Worm (Caenorhabditis elegans) whole organism, L3 larva: ENCODE measurements around the gene F08H9.2.

Experiments used
- ama-1 ChIP-seq: fragments of 150-350 bp; optimal IDR thresholded peaks from 2 replicates; lab custom pipeline; 2018
- fos-1 ChIP-seq: fragments of 150-350 bp; optimal IDR thresholded peaks from 2 replicates; lab custom pipeline; 2014; ENCODE audit warnings: missing biosample characterization, missing genetic modification characterization
- nhr-12 ChIP-seq: fragments of 150-350 bp; optimal IDR thresholded peaks from 2 replicates; lab custom pipeline; 2014; ENCODE audit warnings: missing biosample characterization, missing genetic modification characterization
- pha-4 ChIP-seq: fragments of 150-350 bp; optimal IDR thresholded peaks from 2 replicates; lab custom pipeline; 2014; ENCODE audit warnings: missing biosample characterization, missing genetic modification reagents, missing genetic modification characterization
- snpc-4 ChIP-seq: fragments of 150-350 bp; optimal IDR thresholded peaks from 2 replicates; lab custom pipeline; 2014; ENCODE audit warnings: missing biosample characterization, missing genetic modification characterization
- zag-1 ChIP-seq: fragments of 150-350 bp; optimal IDR thresholded peaks from 2 replicates; lab custom pipeline; 2014; ENCODE audit warnings: missing biosample characterization, missing genetic modification characterization

DNA sequence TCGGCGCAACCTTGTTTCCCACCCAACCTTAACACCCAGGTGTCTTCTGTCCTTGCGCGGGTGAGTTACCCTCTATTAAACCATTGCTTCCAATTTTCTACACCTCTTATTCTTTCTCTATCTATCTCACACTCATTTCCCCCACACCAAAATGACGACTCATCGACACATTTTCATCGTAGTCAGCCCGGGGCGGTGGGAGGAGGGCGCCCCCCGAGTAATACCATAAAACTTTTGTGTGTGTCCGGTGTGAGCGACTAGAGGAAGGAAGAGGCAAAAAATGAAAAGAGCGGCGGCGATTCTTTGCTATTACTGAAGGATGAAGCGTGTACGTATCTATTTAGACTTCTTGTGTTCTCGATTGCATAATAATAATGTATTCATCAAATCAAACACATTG lies 44.3 kb downstream of the F08H9.2 start:
- TF ChIP-seq ama-1 (lab: Kevin White, UChicago) (no peak), snpc-4 (tag; lab: Kevin White, UChicago) (no peak), fos-1 (tag; lab: Kevin White, UChicago) (no peak), nhr-12 (tag; lab: Kevin White, UChicago) (no peak), zag-1 (no peak), pha-4 (tag; lab: Kevin White, UChicago) (no peak)
